Fruit fly (Drosophila melanogaster): ENCODE data around the gene CG31673.
A peak's percentile ranks its signal among the peaks of the same experiment; 100 is the strongest.

Gene CG31673

dm6 chr2L:20807617-20808509 is 21.5 kb upstream of the CG31673 start:
- no peak for TF ChIP-seq CG14860 (GFP tag; IDR thresholded peaks at IDR 0.05; ENCODE audit: partially characterized antibody)
- TF ChIP-seq CG32532 (GFP tag; IDR thresholded peaks at IDR 0.05) = peak; percentile 17
- TF ChIP-seq CG8924 (tag; optimal IDR thresholded peaks at IDR 0.05) = peak; percentile 50
- TF ChIP-seq pho (GFP tag; optimal IDR thresholded peaks at IDR 0.05) = peak; percentile 11
- no peak for TF ChIP-seq inv (GFP tag; IDR thresholded peaks at IDR 0.05; ENCODE audit: partially characterized antibody)
- TF ChIP-seq CG2120 (GFP tag; optimal IDR thresholded peaks at IDR 0.05) = peak; percentile 53
- peak; percentile 80 for TF ChIP-seq ATbp (GFP tag; optimal IDR thresholded peaks at IDR 0.05)
- TF ChIP-seq B-H2 (GFP tag; optimal IDR thresholded peaks at IDR 0.05) = peak; percentile 17
- TF ChIP-seq chif (GFP tag; optimal IDR thresholded peaks at IDR 0.05) = peak in 1 of 2 experiments; percentile 3
- TF ChIP-seq CG8388 (GFP tag; optimal IDR thresholded peaks at IDR 0.05) = peak; percentile 1
- no peak for TF ChIP-seq run (tag; optimal IDR thresholded peaks at IDR 0.05)
- peak; percentile 44 for TF ChIP-seq phol (tag; optimal IDR thresholded peaks at IDR 0.05)
- TF ChIP-seq NfI (GFP tag; optimal IDR thresholded peaks at IDR 0.05) = peak; percentile 43
- TF ChIP-seq Hr3 (GFP tag; optimal IDR thresholded peaks at IDR 0.05) = peak; percentile 16
- TF ChIP-seq mirr (GFP tag; optimal IDR thresholded peaks at IDR 0.05) = peak; percentile 61
- TF ChIP-seq HLH3B (GFP tag; IDR thresholded peaks at IDR 0.05) = peak; percentile 33; the same call in 1 of the 2 replicates
- peak; percentile 68 for TF ChIP-seq HHEX (GFP tag; optimal IDR thresholded peaks at IDR 0.05)
- TF ChIP-seq Hey (tag; optimal IDR thresholded peaks at IDR 0.05) = peak; percentile 25
- TF ChIP-seq CG7987 (GFP tag; optimal IDR thresholded peaks at IDR 0.05) = peak; percentile 75
- TF ChIP-seq bcd (GFP tag; optimal IDR thresholded peaks at IDR 0.05) = peak; percentile 20
- peak; percentile 34 for TF ChIP-seq CG30403 (GFP tag; optimal IDR thresholded peaks at IDR 0.05)
- peak; percentile 36; the same call in 1 of the 2 replicates for TF ChIP-seq CG9215 (GFP tag; IDR thresholded peaks at IDR 0.05)
- TF ChIP-seq CG8089 (GFP tag; optimal IDR thresholded peaks at IDR 0.05) = no peak
- TF ChIP-seq CG13424 (tag; optimal IDR thresholded peaks at IDR 0.05) = peak; percentile 55
- TF ChIP-seq fd96Cb (tag; optimal IDR thresholded peaks at IDR 0.05) = peak; percentile 14
- TF ChIP-seq ssp (GFP tag; IDR thresholded peaks at IDR 0.05) = no peak
- TF ChIP-seq D19A (tag; optimal IDR thresholded peaks at IDR 0.05) = peak; percentile 43
- no peak for TF ChIP-seq jumu (GFP tag; optimal IDR thresholded peaks at IDR 0.05)
- TF ChIP-seq CG18619 (GFP tag; optimal IDR thresholded peaks at IDR 0.05) = peak; percentile 32
- peak; percentile 63 for TF ChIP-seq CG7839 (tag; optimal IDR thresholded peaks at IDR 0.05)
- peak; percentile 53 for TF ChIP-seq CG17359 (tag; optimal IDR thresholded peaks at IDR 0.05)
- TF ChIP-seq CG11093 (GFP tag; IDR thresholded peaks at IDR 0.05) = no peak
- peak in 1 of 2 experiments; percentile 4 for TF ChIP-seq dpn (GFP tag; optimal IDR thresholded peaks at IDR 0.05)
- peak; percentile 52 for TF ChIP-seq CG18011 (GFP tag; optimal IDR thresholded peaks at IDR 0.05)
- 0 out of 2 replicates have a peak, but pooled peaks have one; percentile 6 for TF ChIP-seq CG13287 (GFP tag; IDR thresholded peaks at IDR 0.05; ENCODE audit: partially characterized antibody)
- peak; percentile 18; the same call in 1 of the 2 replicates for TF ChIP-seq MBD-R2 (GFP tag; IDR thresholded peaks at IDR 0.05)
- no peak for TF ChIP-seq Kr (GFP tag; optimal IDR thresholded peaks at IDR 0.05)
- TF ChIP-seq CG2199 (GFP tag; IDR thresholded peaks at IDR 0.05) = 0 out of 3 replicates have a peak, but pooled peaks have one; percentile 51
- peak; percentile 6 to 68 for TF ChIP-seq Hr51 (GFP tag; optimal IDR thresholded peaks at IDR 0.05)
- TF ChIP-seq CG10147 (GFP tag; optimal IDR thresholded peaks at IDR 0.05) = peak; percentile 27
- TF ChIP-seq Deaf1 (tag; optimal IDR thresholded peaks at IDR 0.05) = peak; percentile 63
- peak; percentile 95 for TF ChIP-seq onecut (GFP tag; IDR thresholded peaks at IDR 0.05)
- TF ChIP-seq slbo (GFP tag; IDR thresholded peaks at IDR 0.05) = peak; percentile 63
- TF ChIP-seq CG32772 (GFP tag; IDR thresholded peaks at IDR 0.05) = peak; percentile 45; the same call in 1 of the 2 replicates
- no peak for TF ChIP-seq CG16815 (GFP tag; optimal IDR thresholded peaks at IDR 0.05)
- peak; percentile 59 for TF ChIP-seq scrt (GFP tag; optimal IDR thresholded peaks at IDR 0.05)
- TF ChIP-seq crc (GFP tag; optimal IDR thresholded peaks at IDR 0.05) = peak; percentile 56

Measured in whole organism, embryonic.